Worm (Caenorhabditis elegans) whole organism, early embryonic: Measurements from ENCODE around the gene R07B1.11.

Source experiments
- B0310.2 ChIP-seq: sonication (generic microtip); optimal IDR thresholded peaks from 2 replicates; lab custom pipeline; 2016; ENCODE audit warnings: mild to moderate bottlenecking, missing genetic modification characterization, missing compliant biosample characterization
- F13C5.2 ChIP-seq: sonication (generic microtip); optimal IDR thresholded peaks from 2 replicates; lab custom pipeline; 2017; ENCODE audit warnings: mild to moderate bottlenecking, missing genetic modification characterization, inconsistent platforms, missing compliant biosample characterization
- aly-1 ChIP-seq: sonication (generic microtip); optimal IDR thresholded peaks from 2 replicates; lab custom pipeline; 2016; ENCODE audit warnings: missing genetic modification characterization, missing compliant biosample characterization
- ama-1 ChIP-seq: fragments of 150-350 bp; optimal IDR thresholded peaks from 2 replicates; lab custom pipeline; 2014
- ceh-13 ChIP-seq: fragments of 200-800 bp; sonication (Bioruptor generic); optimal IDR thresholded peaks from 2 replicates; lab custom pipeline; 2018; ENCODE audit warnings: mild to moderate bottlenecking, missing genetic modification characterization, missing compliant biosample characterization
- ceh-36 ChIP-seq: sonication (generic microtip); optimal IDR thresholded peaks from 2 replicates; lab custom pipeline; 2016; ENCODE audit warnings: missing genetic modification characterization, inconsistent platforms, missing compliant biosample characterization
- ets-7 ChIP-seq: sonication (generic microtip); optimal IDR thresholded peaks from 2 replicates; lab custom pipeline; 2016; ENCODE audit warnings: missing genotype, missing genetic modification characterization, missing compliant biosample characterization
- flt-1 ChIP-seq: fragments of 200-800 bp; sonication (Bioruptor generic); IDR thresholded peaks from 2 replicates; pipeline ENCODE4 v1.3.6; 2022; ENCODE audit warnings: missing genetic modification characterization, missing compliant biosample characterization
- hmbx-1 ChIP-seq: sonication (generic microtip); optimal IDR thresholded peaks from 2 replicates; lab custom pipeline; 2016; ENCODE audit warnings: mild to moderate bottlenecking, missing genetic modification characterization, missing compliant biosample characterization
- hmg-4 ChIP-seq: fragments of 200-800 bp; sonication (Bioruptor generic); optimal IDR thresholded peaks from 2 replicates; lab custom pipeline; 2018; ENCODE audit warnings: mild to moderate bottlenecking, missing genetic modification characterization, missing compliant biosample characterization
- hnd-1 ChIP-seq: sonication (generic microtip); optimal IDR thresholded peaks from 2 replicates; lab custom pipeline; 2016; ENCODE audit warnings: missing genetic modification characterization, missing compliant biosample characterization
- pes-1 ChIP-seq: fragments of 200-800 bp; sonication (Bioruptor generic); IDR thresholded peaks from 2 replicates; pipeline ENCODE4 v1.3.6; 2022; ENCODE audit warnings: missing genetic modification reagents, missing genetic modification characterization, missing compliant biosample characterization
- scrt-1 ChIP-seq: fragments of 200-800 bp; sonication (Bioruptor generic); IDR thresholded peaks from 2 replicates; pipeline ENCODE4 v1.3.6; 2022; ENCODE audit warnings: missing genetic modification characterization, missing compliant biosample characterization
- sea-1 ChIP-seq: fragments of 200-800 bp; sonication (Bioruptor generic); conservative IDR thresholded peaks from 2 replicates; pipeline ENCODE4 v1.3.6; 2022; ENCODE audit warnings: missing genetic modification characterization, missing compliant biosample characterization
- tbx-11 ChIP-seq: fragments of 200-800 bp; sonication (Bioruptor generic); IDR thresholded peaks from 2 replicates; pipeline ENCODE4 v1.3.6; 2022; ENCODE audit warnings: missing genetic modification characterization, missing compliant biosample characterization
- tbx-37 ChIP-seq: fragments of 200-800 bp; sonication (Bioruptor generic); conservative IDR thresholded peaks from 2 replicates; pipeline ENCODE4 v1.3.6; 2022; ENCODE audit warnings: missing genetic modification reagents, missing genetic modification characterization, missing compliant biosample characterization
- tra-4 ChIP-seq: sonication (generic microtip); optimal IDR thresholded peaks from 2 replicates; lab custom pipeline; 2017; ENCODE audit warnings: missing genetic modification characterization, missing compliant biosample characterization

Gene R07B1.11

DNA sequence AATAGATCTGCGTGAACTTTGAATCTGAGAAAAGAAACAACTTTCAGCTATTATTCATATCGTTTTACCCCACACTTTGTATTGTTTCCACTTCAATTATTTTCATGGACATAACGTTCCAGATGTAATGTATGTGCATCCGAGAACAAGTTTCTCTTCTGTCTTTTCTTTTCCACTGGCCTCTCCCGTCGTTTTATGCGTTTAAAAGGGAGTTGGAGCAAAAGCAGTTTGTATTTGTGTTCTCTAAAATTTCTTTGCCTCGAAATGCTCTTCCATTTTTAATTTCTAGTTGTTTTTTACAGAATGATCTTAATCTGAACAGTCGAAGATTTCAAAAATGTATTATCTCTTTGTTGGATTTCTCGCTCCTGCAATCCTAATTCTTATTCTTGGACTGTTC lies at the start of gene R07B1.11:
TSS of gene R07B1.11 (plus strand) at position 301 of the 400 bp plus-strand sequence.
- no peak for TF ChIP-seq scrt-1 (GFP tag; lab: Robert Waterston, UW)

DNA sequence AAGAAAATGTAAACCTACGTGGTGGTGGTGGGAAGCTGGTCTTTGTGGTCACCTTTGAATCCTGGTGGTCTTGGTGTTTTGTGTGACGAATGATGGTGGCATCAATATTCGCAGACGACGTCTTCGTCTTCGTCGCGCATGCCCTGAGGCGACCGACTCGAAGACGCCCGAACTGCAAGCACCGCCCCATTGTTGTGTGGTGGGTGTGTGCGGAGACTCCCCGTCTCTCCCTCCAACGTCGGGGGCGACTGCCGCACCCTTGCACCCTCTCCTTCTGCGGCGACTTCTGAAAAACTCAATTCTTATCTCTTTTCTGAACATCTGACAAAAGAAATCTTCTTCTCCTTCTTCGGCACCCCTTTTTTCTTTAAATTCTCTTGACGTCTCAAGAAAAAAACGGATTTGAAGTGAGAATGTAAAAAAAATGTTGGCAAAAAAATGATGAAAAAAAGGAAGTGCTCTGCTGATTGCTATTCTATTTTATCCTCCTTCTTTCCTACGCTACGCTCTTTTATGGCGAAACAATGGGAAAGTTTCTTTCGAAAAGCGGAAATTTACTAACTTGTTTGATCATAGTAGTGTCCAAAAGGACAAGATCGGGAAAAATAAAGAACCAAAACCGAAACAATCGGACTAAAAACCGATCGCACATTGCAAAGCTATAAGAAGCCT lies 49.2 kb upstream of the R07B1.11 start, which contains the start of gene lgc-47:
TSS of gene lgc-47 (minus strand) at position 286 of the 672 bp plus-strand sequence.
- TF ChIP-seq ceh-36 (tag; lab: Kevin White, UChicago) (no peak), tra-4 (tag; lab: Kevin White, UChicago) (no peak), F13C5.2 (no peak), ceh-13 (GFP tag; lab: Kevin White, UChicago) (no peak), tbx-37 (GFP tag; lab: Robert Waterston, UW) (no peak), hnd-1 (tag; lab: Kevin White, UChicago) (no peak), hmbx-1 (no peak)

DNA sequence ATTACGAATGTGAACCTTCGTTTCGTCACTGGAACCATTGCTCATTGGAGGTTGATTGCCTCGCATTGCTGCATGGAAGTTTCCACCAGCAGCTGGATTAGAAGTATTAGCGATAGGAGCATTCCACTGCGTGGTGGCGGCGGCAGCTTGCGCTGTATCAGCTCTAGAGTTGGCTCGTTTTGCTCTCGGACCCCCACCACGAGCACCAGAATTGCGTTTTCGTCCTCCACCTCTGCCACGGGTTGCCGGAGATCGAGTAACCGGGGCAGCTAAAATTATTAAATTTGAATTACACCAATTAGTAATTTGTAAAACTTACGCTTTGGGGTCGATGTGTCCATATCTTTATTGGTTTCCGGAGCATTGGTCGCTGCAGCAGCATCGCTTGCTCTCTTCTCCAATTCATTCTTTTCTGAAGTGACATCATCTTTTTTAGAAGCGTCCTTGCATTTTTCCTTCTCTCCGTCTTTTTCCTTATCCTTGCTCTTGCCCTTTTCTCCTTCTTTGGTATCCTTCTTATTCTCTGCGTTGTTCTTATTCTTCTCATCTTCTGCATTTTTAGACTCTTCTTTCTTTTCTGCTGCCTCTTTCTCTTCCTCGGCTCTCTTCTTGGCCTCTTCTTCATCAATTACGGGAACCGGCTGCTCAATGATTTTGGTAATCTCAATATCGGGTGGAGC lies 42.4 kb upstream of the R07B1.11 start:
- TF ChIP-seq flt-1 (GFP tag; lab: Robert Waterston, UW) (no peak), ceh-36 (tag; lab: Kevin White, UChicago) (no peak), sea-1 (no peak), ama-1 (lab: Kevin White, UChicago) (no peak), tra-4 (tag; lab: Kevin White, UChicago) (no peak), aly-1 (tag; lab: Kevin White, UChicago) (no peak), hmbx-1 (no peak), ceh-13 (GFP tag; lab: Kevin White, UChicago) (no peak), scrt-1 (GFP tag; lab: Robert Waterston, UW) (no peak), tbx-11 (no peak), tbx-37 (GFP tag; lab: Robert Waterston, UW) (no peak), F13C5.2 (no peak)

DNA sequence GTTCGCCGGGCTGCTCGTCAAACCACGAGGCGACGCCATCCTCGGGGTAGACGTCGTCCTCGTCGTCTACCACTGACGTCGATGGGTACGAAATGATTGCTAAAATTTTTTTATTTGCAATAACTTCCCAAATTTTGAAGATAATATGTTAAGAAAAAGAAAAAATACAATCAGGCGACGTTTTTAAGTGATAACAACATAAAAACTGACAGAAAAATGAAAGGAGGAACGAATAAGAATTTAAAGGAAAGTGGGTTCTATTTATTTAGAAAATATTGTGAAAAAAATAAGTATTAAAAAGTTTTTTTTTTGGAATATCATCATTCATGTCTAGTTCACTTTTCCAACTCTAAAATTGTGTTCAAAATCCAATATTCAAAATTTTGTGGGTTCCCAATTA lies 34.5 kb upstream of the R07B1.11 start, which contains the start of gene dpy-22:
TSS of gene dpy-22 (minus strand) at position 101 of the 400 bp plus-strand sequence.
- no peak for TF ChIP-seq flt-1 (GFP tag; lab: Robert Waterston, UW)
- no peak for TF ChIP-seq ceh-36 (tag; lab: Kevin White, UChicago)
- TF ChIP-seq hmbx-1: no peak
- TF ChIP-seq ceh-13 (GFP tag; lab: Kevin White, UChicago): no peak
- no peak for TF ChIP-seq tbx-11
- no peak for TF ChIP-seq hmg-4 (GFP tag; lab: Kevin White, UChicago)
- TF ChIP-seq ama-1 (lab: Kevin White, UChicago): no peak
- no peak for TF ChIP-seq sea-1
- TF ChIP-seq ets-7 (tag; lab: Kevin White, UChicago): no peak
- TF ChIP-seq tbx-37 (GFP tag; lab: Robert Waterston, UW): no peak
- no peak for TF ChIP-seq scrt-1 (GFP tag; lab: Robert Waterston, UW)
- no peak for TF ChIP-seq hnd-1 (tag; lab: Kevin White, UChicago)
- TF ChIP-seq pes-1 (GFP tag; lab: Robert Waterston, UW): no peak
- no peak for TF ChIP-seq tra-4 (tag; lab: Kevin White, UChicago)
- no peak for TF ChIP-seq aly-1 (tag; lab: Kevin White, UChicago)
- TF ChIP-seq B0310.2 (tag; lab: Kevin White, UChicago): no peak
- no peak for TF ChIP-seq F13C5.2

DNA sequence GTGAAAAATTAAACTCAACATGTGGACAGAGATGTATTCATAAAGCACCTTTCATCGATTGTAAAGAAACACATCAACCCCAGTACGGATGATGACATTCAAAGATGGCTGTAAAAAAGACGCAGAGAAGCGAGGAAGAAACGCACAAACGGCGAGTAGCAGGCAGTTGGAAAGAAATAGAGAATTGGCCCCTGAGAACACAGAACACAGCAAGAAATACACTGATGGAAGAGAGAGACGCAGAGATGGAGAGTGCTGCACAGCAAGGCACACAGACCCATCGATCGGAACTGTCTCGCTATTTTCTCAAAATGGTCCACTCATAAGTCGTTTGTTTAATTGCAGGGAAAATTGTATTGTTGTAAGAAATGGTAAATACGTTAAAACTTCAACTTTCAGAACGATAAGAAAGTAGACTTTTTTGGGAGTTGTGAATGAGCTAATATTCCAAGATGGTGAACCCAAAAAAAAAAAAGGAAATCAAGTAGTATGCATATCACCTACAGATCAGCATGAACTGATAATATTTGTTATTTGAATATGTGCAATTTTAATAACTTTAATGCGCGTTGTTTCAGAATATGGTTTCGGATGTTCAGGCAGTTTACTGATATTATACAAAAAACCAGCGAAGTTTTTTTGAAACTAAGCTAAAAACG lies 34.0 kb upstream of the R07B1.11 start:
- TF ChIP-seq ama-1 (lab: Kevin White, UChicago) (no peak), sea-1 (no peak), hmg-4 (GFP tag; lab: Kevin White, UChicago) (no peak), flt-1 (GFP tag; lab: Robert Waterston, UW) (no peak), tra-4 (tag; lab: Kevin White, UChicago) (no peak), tbx-11 (no peak), hmbx-1 (no peak), ets-7 (tag; lab: Kevin White, UChicago) (no peak)

DNA sequence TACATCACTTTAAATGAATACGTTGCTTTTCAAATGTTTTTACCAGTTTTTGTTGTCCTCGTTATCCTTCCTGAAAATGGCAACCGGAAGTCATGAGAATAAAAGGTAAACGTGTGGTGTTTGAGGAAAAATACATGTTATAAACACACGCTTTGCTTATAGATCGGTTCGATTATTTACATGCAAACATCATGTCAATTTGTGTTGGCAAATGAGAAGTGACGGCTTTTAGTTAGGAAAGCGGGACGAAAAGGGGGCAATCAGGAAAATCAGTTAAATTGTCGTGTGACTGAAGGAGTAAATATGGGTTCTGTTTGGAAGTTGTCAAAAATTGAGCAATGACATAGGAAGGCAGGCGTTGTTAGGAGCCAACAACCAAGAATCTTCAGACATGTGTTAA lies 25.5 kb upstream of the R07B1.11 start, which contains the start of gene rrc-1:
TSS of gene rrc-1 (minus strand) at position 74 of the 400 bp plus-strand sequence.
- TF ChIP-seq ceh-36 (tag; lab: Kevin White, UChicago) (no peak), F13C5.2 (no peak), aly-1 (tag; lab: Kevin White, UChicago) (no peak), scrt-1 (GFP tag; lab: Robert Waterston, UW) (no peak), sea-1 (no peak), tbx-37 (GFP tag; lab: Robert Waterston, UW) (no peak), hmbx-1 (no peak), hnd-1 (tag; lab: Kevin White, UChicago) (no peak)

DNA sequence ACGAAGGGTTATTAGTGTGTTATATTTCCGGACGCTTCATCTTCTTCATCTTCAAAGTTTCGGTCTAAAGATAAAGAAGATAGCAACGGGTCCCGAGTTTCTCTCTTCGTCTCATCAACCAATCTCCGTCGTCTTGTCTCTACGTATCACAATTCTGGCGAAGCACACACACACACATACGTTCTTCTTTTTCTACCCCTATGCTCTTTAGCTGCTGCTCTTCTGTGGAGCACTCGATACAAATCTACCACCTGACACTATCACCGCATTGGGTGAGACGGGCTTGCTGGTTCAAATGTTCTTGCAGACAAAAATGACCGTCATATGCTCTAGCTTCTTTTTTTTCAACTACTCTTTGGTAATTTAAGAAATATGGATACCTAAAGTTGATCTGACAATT lies 24.3 kb upstream of the R07B1.11 start:
- TF ChIP-seq tbx-37 (GFP tag; lab: Robert Waterston, UW): no peak
- no peak for TF ChIP-seq aly-1 (tag; lab: Kevin White, UChicago)
- TF ChIP-seq scrt-1 (GFP tag; lab: Robert Waterston, UW): peak; percentile 58; the same call in 1 of the 2 replicates
